Fruit fly (Drosophila melanogaster): ENCODE measurements around the gene Rfk.

DNA sequence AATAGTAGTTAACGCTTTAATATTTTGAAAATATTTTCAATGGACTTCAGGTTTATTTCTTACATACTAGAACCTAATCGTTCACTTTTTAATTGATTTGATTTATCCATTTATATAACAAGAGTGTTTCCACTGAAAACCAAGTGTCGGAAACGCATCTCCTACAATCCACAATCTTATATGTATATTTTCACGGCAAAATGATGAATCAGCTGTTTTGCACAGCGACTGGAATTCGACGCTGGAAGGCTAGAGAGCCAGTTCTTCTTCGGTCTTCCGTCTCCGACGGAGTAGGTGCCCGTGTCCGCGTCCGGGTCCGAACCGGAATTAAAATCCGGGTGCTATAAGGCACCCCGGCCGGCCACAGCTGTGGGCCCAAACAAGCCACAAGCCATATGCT lies 28.7 kb downstream of the Rfk start:
- TF ChIP-seq ttk (optimal IDR thresholded peaks at IDR 0.05) (no peak), h (optimal IDR thresholded peaks at IDR 0.05) (no peak), Myc (optimal IDR thresholded peaks at IDR 0.05) (no peak)

Measured in Kc167 (cell line).